Worm (Caenorhabditis elegans): Measurements from ENCODE around the gene ugt-16.

- no peak for TF ChIP-seq ceh-9 (tag; optimal IDR thresholded peaks at IDR 0.05)
- TF ChIP-seq che-1 (tag; optimal IDR thresholded peaks at IDR 0.05): no peak
Observed at ce11 chrV:12822065-12822464, 2.8 kb upstream of the ugt-16 start.

All from whole organism, late embryonic.